Fruit fly (Drosophila melanogaster) whole organism, prepupa: ENCODE data around the gene Spn88Eb.
A peak's percentile ranks its signal among the peaks of the same experiment; 100 is the strongest.

Experiments
- Blimp-1 ChIP-seq: fragments of 200-800 bp; sonication (Bioruptor generic); optimal IDR thresholded peaks from 3 replicates; lab custom pipeline; 2017; ENCODE audit warnings: missing biosample characterization, missing genetic modification characterization, mild to moderate bottlenecking, moderate library complexity, missing genetic modification reagents
- CG10631 ChIP-seq: fragments of 200-800 bp; sonication (Bioruptor generic); optimal IDR thresholded peaks from 2 replicates; lab custom pipeline; 2016; ENCODE audit warnings: missing biosample characterization, missing genetic modification characterization
- CG11294 ChIP-seq: fragments of 200-800 bp; sonication (Bioruptor generic); IDR thresholded peaks from 2 replicates; pipeline ENCODE4 v1.3.6; 2022; ENCODE audit warnings: missing biosample characterization, missing genetic modification characterization
- CG11762 ChIP-seq: fragments of 200-800 bp; sonication (Bioruptor generic); optimal IDR thresholded peaks from 3 replicates; lab custom pipeline; 2016; ENCODE audit warnings: missing biosample characterization, missing genetic modification characterization; ENCODE audit not compliant: insufficient read depth
- CG11902 ChIP-seq: fragments of 200-800 bp; sonication (Bioruptor generic); optimal IDR thresholded peaks from 3 replicates; lab custom pipeline; 2016; ENCODE audit warnings: missing biosample characterization, missing genetic modification characterization
- CG15336 ChIP-seq: fragments of 200-800 bp; sonication (Bioruptor generic); IDR thresholded peaks from 2 replicates; pipeline ENCODE4 v1.3.6; 2022; ENCODE audit warnings: missing biosample characterization, missing genetic modification characterization
- CG1621 ChIP-seq: fragments of 200-800 bp; sonication (Bioruptor generic); optimal IDR thresholded peaks from 3 replicates; lab custom pipeline; 2018; ENCODE audit warnings: missing biosample characterization, mild to moderate bottlenecking, missing genetic modification characterization
- CG31627 ChIP-seq: fragments of 200-800 bp; sonication (Bioruptor generic); optimal IDR thresholded peaks from 3 replicates; lab custom pipeline; 2016; ENCODE audit warnings: missing biosample characterization, missing genetic modification characterization
- CG32006 ChIP-seq: fragments of 200-800 bp; sonication (Bioruptor generic); optimal IDR thresholded peaks from 3 replicates; lab custom pipeline; 2017; ENCODE audit warnings: missing biosample characterization, mild to moderate bottlenecking, missing genetic modification characterization
- CG4318 ChIP-seq: fragments of 200-800 bp; sonication (Bioruptor generic); optimal IDR thresholded peaks from 3 replicates; lab custom pipeline; 2017; ENCODE audit warnings: missing biosample characterization, mild to moderate bottlenecking, missing genetic modification characterization
- CG6163 ChIP-seq: fragments of 200-800 bp; sonication (Bioruptor generic); IDR thresholded peaks from 3 replicates; pipeline ENCODE4 v1.3.6; 2022; ENCODE audit warnings: missing biosample characterization, missing genetic modification characterization
- CG6276 ChIP-seq: fragments of 200-800 bp; sonication (Bioruptor generic); optimal IDR thresholded peaks from 2 replicates; lab custom pipeline; 2017; ENCODE audit warnings: missing biosample characterization, mild to moderate bottlenecking, missing genetic modification characterization
- CG6808 ChIP-seq: fragments of 200-800 bp; sonication (Bioruptor generic); optimal IDR thresholded peaks from 3 replicates; lab custom pipeline; 2017; ENCODE audit warnings: missing biosample characterization, missing genetic modification characterization, mild to moderate bottlenecking, moderate library complexity, missing genetic modification reagents
- CG6854 ChIP-seq: fragments of 200-800 bp; sonication (Bioruptor generic); optimal IDR thresholded peaks from 2 replicates; lab custom pipeline; 2017; ENCODE audit warnings: missing biosample characterization, mild to moderate bottlenecking, missing genetic modification characterization
- CG7368 ChIP-seq: fragments of 200-800 bp; sonication (Bioruptor generic); optimal IDR thresholded peaks from 3 replicates; lab custom pipeline; 2016; ENCODE audit warnings: missing biosample characterization, missing genetic modification characterization
- CG8119 ChIP-seq: fragments of 200-800 bp; sonication (Bioruptor generic); IDR thresholded peaks from 3 replicates; pipeline ENCODE4 v1.3.6; 2022; ENCODE audit warnings: missing biosample characterization, missing genetic modification characterization
- CG8632 ChIP-seq: fragments of 200-800 bp; sonication (Bioruptor generic); optimal IDR thresholded peaks from 3 replicates; lab custom pipeline; 2016; ENCODE audit warnings: missing biosample characterization, missing genetic modification characterization
- CG9139 ChIP-seq: fragments of 200-800 bp; sonication (Bioruptor generic); optimal IDR thresholded peaks from 3 replicates; lab custom pipeline; 2017; ENCODE audit warnings: missing biosample characterization, mild to moderate bottlenecking, missing genetic modification characterization
- Eip75B ChIP-seq: fragments of 200-800 bp; sonication (Bioruptor generic); optimal IDR thresholded peaks from 3 replicates; lab custom pipeline; 2016; ENCODE audit warnings: missing biosample characterization, missing genetic modification characterization
- Eip78C ChIP-seq: fragments of 200-800 bp; sonication (Bioruptor generic); peaks from one replicate; lab custom pipeline; 2016; ENCODE audit warnings: missing biosample characterization, missing genetic modification characterization
- Eip93F ChIP-seq: fragments of 200-800 bp; sonication (Bioruptor generic); optimal IDR thresholded peaks from 2 replicates; lab custom pipeline; 2016; ENCODE audit warnings: missing biosample characterization, mild to moderate bottlenecking, missing genetic modification characterization
- Ets21C ChIP-seq: fragments of 200-800 bp; sonication (Bioruptor generic); optimal IDR thresholded peaks from 3 replicates; lab custom pipeline; 2016; ENCODE audit warnings: missing biosample characterization, missing genetic modification characterization
- Gug ChIP-seq: fragments of 200-800 bp; sonication (Bioruptor generic); IDR thresholded peaks from 2 replicates; pipeline ENCODE4 v1.3.6; 2022; ENCODE audit warnings: missing biosample characterization, missing genetic modification characterization
- Hr39 ChIP-seq: fragments of 200-800 bp; sonication (Bioruptor generic); optimal IDR thresholded peaks from 2 replicates; lab custom pipeline; 2016; ENCODE audit warnings: missing biosample characterization, missing genetic modification characterization
- OdsH ChIP-seq: fragments of 200-800 bp; sonication (Bioruptor generic); optimal IDR thresholded peaks from 3 replicates; lab custom pipeline; 2016; ENCODE audit warnings: missing biosample characterization, missing genetic modification characterization
- Smox ChIP-seq: fragments of 200-800 bp; sonication (Bioruptor generic); optimal IDR thresholded peaks from 3 replicates; lab custom pipeline; 2016; ENCODE audit warnings: missing biosample characterization, missing genetic modification characterization
- Sox14 ChIP-seq: fragments of 200-800 bp; sonication (Bioruptor generic); optimal IDR thresholded peaks from 3 replicates; lab custom pipeline; 2016; ENCODE audit warnings: missing biosample characterization, missing genetic modification characterization
- Sox15 ChIP-seq: fragments of 200-800 bp; sonication (Bioruptor generic); optimal IDR thresholded peaks from 3 replicates; lab custom pipeline; 2016; ENCODE audit warnings: missing biosample characterization, missing genetic modification characterization
- achi ChIP-seq: fragments of 200-800 bp; sonication (Bioruptor generic); optimal IDR thresholded peaks from 3 replicates; lab custom pipeline; 2016; ENCODE audit warnings: missing biosample characterization, missing genetic modification characterization
- cyc ChIP-seq: fragments of 200-800 bp; sonication (Bioruptor generic); optimal IDR thresholded peaks from 3 replicates; lab custom pipeline; 2016; ENCODE audit warnings: missing biosample characterization, missing genetic modification characterization
- dac ChIP-seq: fragments of 200-800 bp; sonication (Bioruptor generic); optimal IDR thresholded peaks from 2 replicates; lab custom pipeline; 2017; ENCODE audit warnings: missing biosample characterization, mild to moderate bottlenecking, missing genetic modification characterization
- esn ChIP-seq: fragments of 200-800 bp; sonication (Bioruptor generic); optimal IDR thresholded peaks from 2 replicates; lab custom pipeline; 2016; ENCODE audit warnings: missing biosample characterization, mild to moderate bottlenecking, missing genetic modification characterization, moderate library complexity
- fd59A ChIP-seq: fragments of 200-800 bp; sonication (Bioruptor generic); optimal IDR thresholded peaks from 2 replicates; lab custom pipeline; 2017; ENCODE audit warnings: missing biosample characterization, mild to moderate bottlenecking, missing genetic modification characterization, missing genetic modification reagents
- fd85E ChIP-seq: fragments of 200-800 bp; sonication (Bioruptor generic); optimal IDR thresholded peaks from 3 replicates; lab custom pipeline; 2016; ENCODE audit warnings: missing biosample characterization, missing genetic modification characterization
- fkh ChIP-seq: fragments of 200-800 bp; sonication (Bioruptor generic); optimal IDR thresholded peaks from 3 replicates; lab custom pipeline; 2017; ENCODE audit warnings: missing biosample characterization, mild to moderate bottlenecking, missing genetic modification characterization, moderate library complexity
- lz ChIP-seq: fragments of 200-800 bp; sonication (Bioruptor generic); optimal IDR thresholded peaks from 3 replicates; lab custom pipeline; 2016; ENCODE audit warnings: missing biosample characterization, missing genetic modification characterization
- pdm3 ChIP-seq: fragments of 200-800 bp; sonication (Bioruptor generic); optimal IDR thresholded peaks from 3 replicates; lab custom pipeline; 2016; ENCODE audit warnings: missing biosample characterization, missing genetic modification characterization
- salr ChIP-seq, 2 experiments: fragments of 200-800 bp; sonication (Bioruptor generic); optimal IDR thresholded peaks; 3 replicates each; lab custom pipeline; 2016 to 2018; ENCODE audit warnings: missing biosample characterization in 2 of 2, missing genetic modification characterization in 2 of 2, mild to moderate bottlenecking in 1 of 2
- spab ChIP-seq: fragments of 200-800 bp; sonication (Bioruptor generic); optimal IDR thresholded peaks from 2 replicates; lab custom pipeline; 2017; ENCODE audit warnings: missing biosample characterization, mild to moderate bottlenecking, missing genetic modification characterization, missing genetic modification reagents
- svp ChIP-seq: fragments of 200-800 bp; sonication (Bioruptor generic); peaks from one replicate; lab custom pipeline; 2016; ENCODE audit warnings: missing biosample characterization, missing genetic modification characterization
- vri ChIP-seq: fragments of 200-800 bp; sonication (Bioruptor generic); optimal IDR thresholded peaks from 3 replicates; lab custom pipeline; 2016; ENCODE audit warnings: missing biosample characterization, mild to moderate bottlenecking, missing genetic modification characterization

Spn88Eb gene

dm6 chr3R:15242186-15243045 is 33.9 kb upstream of the Spn88Eb start, which contains the start of the genes tefu and Hsc70-4 (continued):
- TF ChIP-seq fd59A (GFP tag; lab: Kevin White, UChicago): peak; percentile 42
- TF ChIP-seq CG9139: no peak
- peak; percentile 88 for TF ChIP-seq Hr39
- no peak for TF ChIP-seq CG6808 (GFP tag; lab: Kevin White, UChicago)
- TF ChIP-seq CG11902 (GFP tag; lab: Kevin White, UChicago): peak; percentile 76
- peak; percentile 72 for TF ChIP-seq Gug (GFP tag; lab: Robert Waterston, UW)
- TF ChIP-seq CG11294: peak; percentile 67
- no peak for TF ChIP-seq CG1621
- peak; percentile 82 for TF ChIP-seq CG10631
- TF ChIP-seq CG8119 (GFP tag; lab: Robert Waterston, UW): peak; percentile 53
- no peak for TF ChIP-seq fd85E (GFP tag; lab: Kevin White, UChicago)
- TF ChIP-seq CG8632 (GFP tag; lab: Kevin White, UChicago): no peak
- TF ChIP-seq CG4318 (GFP tag; lab: Kevin White, UChicago): peak; percentile 73
- TF ChIP-seq Eip78C: no peak
- no peak for TF ChIP-seq CG15336 (GFP tag; lab: Robert Waterston, UW)
- TF ChIP-seq lz: peak; percentile 74
- TF ChIP-seq Sox15: peak; percentile 81
- TF ChIP-seq OdsH (GFP tag; lab: Kevin White, UChicago): no peak
- TF ChIP-seq CG31627 (GFP tag; lab: Kevin White, UChicago): peak; percentile 87
- no peak for TF ChIP-seq Smox (GFP tag; lab: Kevin White, UChicago)
- TF ChIP-seq cyc (GFP tag; lab: Kevin White, UChicago): peak; percentile 80
- TF ChIP-seq svp (GFP tag; lab: Kevin White, UChicago): peak; percentile 71
- TF ChIP-seq CG6854 (GFP tag; lab: Kevin White, UChicago): peak; percentile 26
- TF ChIP-seq CG32006 (GFP tag; lab: Kevin White, UChicago): no peak

dm6 chr3R:15231635-15232138 is 23.1 kb upstream of the Spn88Eb start:
- no peak for TF ChIP-seq pdm3 (GFP tag; lab: Kevin White, UChicago)
- TF ChIP-seq svp (GFP tag; lab: Kevin White, UChicago): no peak

DNA sequence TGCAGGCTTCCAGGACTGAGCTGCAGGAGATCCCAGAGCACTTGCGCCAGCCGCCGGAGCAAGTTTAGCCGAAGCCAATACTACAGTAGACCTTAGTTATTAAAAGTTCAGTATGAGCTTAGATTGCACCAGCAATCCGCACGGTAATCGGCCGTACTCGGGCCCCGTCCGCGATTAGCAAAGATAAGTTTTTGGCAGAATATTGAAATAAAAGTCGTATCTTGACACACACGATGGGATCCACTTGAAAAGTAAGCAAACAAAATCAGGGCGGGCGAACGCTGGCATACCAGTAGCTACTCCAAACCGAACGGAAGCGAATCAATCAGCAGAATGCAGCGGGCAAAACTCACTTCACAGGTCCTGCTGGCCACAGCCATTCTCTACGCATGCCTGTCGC is 21.7 kb upstream of the Spn88Eb start, which contains the start of gene CG34316:
Gene CG34316, plus strand, starts transcription at position 301 of the 400 bp plus-strand sequence.
- TF ChIP-seq Sox14 (GFP tag; lab: Kevin White, UChicago): no peak
- TF ChIP-seq CG6276 (GFP tag; lab: Kevin White, UChicago): no peak
- TF ChIP-seq CG8119 (GFP tag; lab: Robert Waterston, UW): no peak
- TF ChIP-seq Eip75B (GFP tag; lab: Kevin White, UChicago): no peak
- no peak for TF ChIP-seq pdm3 (GFP tag; lab: Kevin White, UChicago)
- no peak for TF ChIP-seq fkh (GFP tag; lab: Kevin White, UChicago)
- TF ChIP-seq CG11762 (GFP tag; lab: Kevin White, UChicago): no peak
- TF ChIP-seq Ets21C (GFP tag; lab: Kevin White, UChicago): no peak
- TF ChIP-seq CG6163 (GFP tag; lab: Robert Waterston, UW): no peak
- no peak for TF ChIP-seq Blimp-1
- no peak for TF ChIP-seq dac (GFP tag; lab: Kevin White, UChicago)
- no peak for TF ChIP-seq CG32006 (GFP tag; lab: Kevin White, UChicago)
- no peak for TF ChIP-seq Eip78C

DNA sequence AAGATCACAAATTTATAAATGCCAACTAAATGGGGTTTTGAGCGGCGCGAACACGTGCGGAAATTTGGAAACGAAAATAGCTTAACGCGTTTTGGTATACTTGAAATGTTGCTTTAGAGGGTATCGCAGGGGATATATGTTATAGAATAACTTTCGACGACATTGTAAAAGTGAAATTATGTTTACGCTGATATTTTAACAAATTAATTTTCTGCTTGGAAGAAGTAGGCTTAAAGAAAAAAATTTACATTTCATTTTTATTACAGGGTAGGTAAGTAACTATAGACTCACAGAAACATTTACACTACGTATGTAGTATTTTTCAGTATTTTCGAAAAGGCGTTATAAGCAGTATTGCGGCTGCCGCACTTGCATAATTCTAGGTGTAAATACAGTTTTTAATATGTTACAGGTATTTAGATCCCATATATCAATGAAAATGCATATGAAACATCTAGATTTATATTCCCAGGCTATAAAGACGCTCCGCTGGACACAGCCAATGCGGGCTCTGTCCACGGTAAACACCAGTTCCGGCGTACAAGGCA is 20.8 kb upstream of the Spn88Eb start, which contains the start of the genes Art3 and mRpS10:
Gene Art3, minus strand, starts transcription at position 80 of the 548 bp plus-strand sequence.
Gene mRpS10, plus strand, starts transcription at position 337 of the 548 bp plus-strand sequence.
- TF ChIP-seq CG11902 (GFP tag; lab: Kevin White, UChicago): peak; percentile 100
- peak; percentile 97 for TF ChIP-seq fkh (GFP tag; lab: Kevin White, UChicago)
- TF ChIP-seq CG7368 (GFP tag; lab: Kevin White, UChicago): peak; percentile 100
- TF ChIP-seq achi (GFP tag; lab: Kevin White, UChicago): peak; percentile 99
- TF ChIP-seq CG6854 (GFP tag; lab: Kevin White, UChicago): peak; percentile 99
- TF ChIP-seq Eip93F (GFP tag; lab: Kevin White, UChicago): peak; percentile 98
- peak; percentile 100 for TF ChIP-seq Gug (GFP tag; lab: Robert Waterston, UW)
- peak; percentile 98 for TF ChIP-seq dac (GFP tag; lab: Kevin White, UChicago)
- TF ChIP-seq pdm3 (GFP tag; lab: Kevin White, UChicago): peak; percentile 100
- TF ChIP-seq CG10631: peak; percentile 100
- TF ChIP-seq Sox15: peak; percentile 100
- peak; percentile 100 for TF ChIP-seq Hr39
- peak; percentile 98 for TF ChIP-seq Blimp-1
- peak; percentile 100 for TF ChIP-seq esn (GFP tag; lab: Kevin White, UChicago)
- peak; percentile 99 for TF ChIP-seq vri (GFP tag; lab: Kevin White, UChicago)
- peak; percentile 99 for TF ChIP-seq CG6276 (GFP tag; lab: Kevin White, UChicago)
- TF ChIP-seq Sox14 (GFP tag; lab: Kevin White, UChicago): peak; percentile 100
- peak; percentile 100 for TF ChIP-seq spab (GFP tag; lab: Kevin White, UChicago)
- TF ChIP-seq salr (GFP tag; optimal IDR thresholded peaks at IDR 0.05; lab: Kevin White, UChicago): peak; percentile 100
